Worm (Caenorhabditis elegans) whole organism, L1 larva: Measurements from ENCODE around the gene D1022.3.

Source experiments
- C16A3.4 ChIP-seq: fragments of 150-350 bp; optimal IDR thresholded peaks from 2 replicates; lab custom pipeline; 2014; ENCODE audit warnings: missing biosample characterization, missing genetic modification characterization
- alr-1 ChIP-seq: fragments of 200-800 bp; sonication (Bioruptor generic); optimal IDR thresholded peaks from 2 replicates; lab custom pipeline; 2018; ENCODE audit warnings: borderline replicate concordance, mild to moderate bottlenecking, missing genetic modification characterization, missing compliant biosample characterization
- aly-2 ChIP-seq: fragments of 150-350 bp; optimal IDR thresholded peaks from 2 replicates; lab custom pipeline; 2014; ENCODE audit warnings: missing biosample characterization, missing genetic modification characterization
- blmp-1 ChIP-seq: fragments of 150-350 bp; optimal IDR thresholded peaks from 2 replicates; lab custom pipeline; 2014; ENCODE audit warnings: missing biosample characterization, missing genetic modification characterization
- ceh-63 ChIP-seq: fragments of 200-800 bp; sonication (Bioruptor generic); optimal IDR thresholded peaks from 2 replicates; lab custom pipeline; 2018; ENCODE audit warnings: mild to moderate bottlenecking, missing genetic modification characterization, missing compliant biosample characterization
- ceh-8 ChIP-seq: fragments of 200-800 bp; sonication (Bioruptor generic); optimal IDR thresholded peaks from 2 replicates; lab custom pipeline; 2018; ENCODE audit warnings: mild to moderate bottlenecking, missing genetic modification characterization, moderate library complexity, missing compliant biosample characterization
- ceh-88 ChIP-seq: fragments of 200-800 bp; sonication (Bioruptor generic); IDR thresholded peaks from 2 replicates; pipeline ENCODE4 v1.3.6; 2022; ENCODE audit warnings: missing genetic modification characterization, missing compliant biosample characterization
- ceh-90 ChIP-seq: sonication (generic microtip); optimal IDR thresholded peaks from 2 replicates; lab custom pipeline; 2016; ENCODE audit warnings: missing genetic modification characterization, missing compliant biosample characterization
- ces-1 ChIP-seq: fragments of 150-350 bp; optimal IDR thresholded peaks from 2 replicates; lab custom pipeline; 2014; ENCODE audit warnings: missing biosample characterization, missing genetic modification reagents, missing genetic modification characterization
- dsc-1 ChIP-seq: sonication (generic microtip); optimal IDR thresholded peaks from 2 replicates; lab custom pipeline; 2016; ENCODE audit warnings: mild to moderate bottlenecking, missing genetic modification characterization, missing compliant biosample characterization
- egl-13 ChIP-seq: sonication (generic microtip); optimal IDR thresholded peaks from 2 replicates; lab custom pipeline; 2016; ENCODE audit warnings: missing genotype, missing genetic modification reagents, missing genetic modification characterization, missing compliant biosample characterization
- elt-3 ChIP-seq, 6 experiments: fragments of 150-350 bp in 1 of 6; sonication (generic microtip); optimal IDR thresholded peaks; 2 replicates each; lab custom pipeline; 2017 to 2018; ENCODE audit warnings: missing biosample characterization in 6 of 6, missing genetic modification characterization in 6 of 6, inconsistent platforms in 1 of 6
- fkh-10 ChIP-seq: sonication (generic microtip); optimal IDR thresholded peaks from 2 replicates; lab custom pipeline; 2017; ENCODE audit warnings: missing biosample characterization, missing genetic modification reagents, missing genetic modification characterization
- grh-1 ChIP-seq: fragments of 200-800 bp; sonication (Bioruptor generic); IDR thresholded peaks from 2 replicates; pipeline ENCODE4 v1.3.6; 2022; ENCODE audit warnings: missing genetic modification reagents, missing genetic modification characterization, missing compliant biosample characterization
- hlh-17 ChIP-seq: fragments of 200-800 bp; sonication (Bioruptor generic); optimal IDR thresholded peaks from 2 replicates; lab custom pipeline; 2018; ENCODE audit warnings: missing genetic modification characterization, mild to moderate bottlenecking, missing compliant biosample characterization, moderate library complexity, borderline replicate concordance
- hlh-4 ChIP-seq: sonication (generic microtip); optimal IDR thresholded peaks from 2 replicates; lab custom pipeline; 2016; ENCODE audit warnings: mild to moderate bottlenecking, missing genetic modification characterization, missing compliant biosample characterization
- irx-1 ChIP-seq: sonication (generic microtip); optimal IDR thresholded peaks from 2 replicates; lab custom pipeline; 2016; ENCODE audit warnings: missing genetic modification characterization, missing compliant biosample characterization
- isw-1 ChIP-seq: fragments of 200-800 bp; sonication (Bioruptor generic); IDR thresholded peaks from 2 replicates; pipeline ENCODE4 v1.3.6; 2022; ENCODE audit warnings: missing genetic modification characterization, missing compliant biosample characterization
- lin-13 ChIP-seq: fragments of 150-350 bp; optimal IDR thresholded peaks from 2 replicates; lab custom pipeline; 2014; ENCODE audit warnings: missing biosample characterization, missing genetic modification reagents, missing genetic modification characterization
- lin-14 ChIP-seq: fragments of 200-800 bp; sonication (Bioruptor generic); optimal IDR thresholded peaks from 2 replicates; lab custom pipeline; 2018; ENCODE audit warnings: mild to moderate bottlenecking, missing genetic modification characterization, moderate library complexity, missing compliant biosample characterization
- lin-35 ChIP-seq, 2 experiments: fragments of 150-350 bp; optimal IDR thresholded peaks; 2 replicates each; lab custom pipeline; 2014; ENCODE audit warnings: missing biosample characterization in 2 of 2, missing genetic modification characterization in 2 of 2, missing genetic modification reagents in 2 of 2
- lin-39 ChIP-seq: fragments of 150-350 bp; optimal IDR thresholded peaks from 2 replicates; lab custom pipeline; 2014; ENCODE audit warnings: missing biosample characterization, missing genetic modification reagents, missing genetic modification characterization
- lsy-2 ChIP-seq, 2 experiments: fragments of 150-350 bp; optimal IDR thresholded peaks; 2 replicates each; lab custom pipeline; 2014; ENCODE audit warnings: missing biosample characterization in 2 of 2, missing genetic modification characterization in 2 of 2
- nhr-11 ChIP-seq: fragments of 150-350 bp; optimal IDR thresholded peaks from 2 replicates; lab custom pipeline; 2014; ENCODE audit warnings: missing biosample characterization, missing genetic modification characterization
- nhr-12 ChIP-seq: sonication (generic microtip); optimal IDR thresholded peaks from 2 replicates; lab custom pipeline; 2017; ENCODE audit warnings: missing biosample characterization, missing genetic modification characterization
- nhr-19 ChIP-seq: fragments of 200-800 bp; sonication (Bioruptor generic); conservative IDR thresholded peaks from 2 replicates; pipeline ENCODE4 v1.3.6; 2022; ENCODE audit warnings: missing genetic modification characterization, missing compliant biosample characterization
- nhr-20 ChIP-seq: sonication (generic microtip); optimal IDR thresholded peaks from 2 replicates; lab custom pipeline; 2016; ENCODE audit warnings: mild to moderate bottlenecking, missing genetic modification characterization, missing compliant biosample characterization
- nhr-71 ChIP-seq: sonication (generic microtip); optimal IDR thresholded peaks from 2 replicates; lab custom pipeline; 2016; ENCODE audit warnings: mild to moderate bottlenecking, missing genetic modification characterization, moderate library complexity, missing compliant biosample characterization
- nhr-84 ChIP-seq: sonication (generic microtip); optimal IDR thresholded peaks from 2 replicates; lab custom pipeline; 2017; ENCODE audit warnings: missing biosample characterization, missing genetic modification characterization
- nhr-85 ChIP-seq: sonication (generic microtip); peaks from one replicate; lab custom pipeline; 2016; ENCODE audit warnings: missing genetic modification characterization, inconsistent platforms, missing compliant biosample characterization
- pqm-1 ChIP-seq: sonication (generic microtip); optimal IDR thresholded peaks from 3 replicates; lab custom pipeline; 2017; ENCODE audit warnings: missing biosample characterization, missing genetic modification characterization
- rnt-1 ChIP-seq: sonication (generic microtip); optimal IDR thresholded peaks from 2 replicates; lab custom pipeline; 2016; ENCODE audit warnings: mild to moderate bottlenecking, missing genetic modification characterization, moderate library complexity, missing compliant biosample characterization
- skn-1 ChIP-seq: fragments of 150-350 bp; optimal IDR thresholded peaks from 2 replicates; lab custom pipeline; 2014; ENCODE audit warnings: missing biosample characterization, missing genetic modification characterization
- snpc-4 ChIP-seq: fragments of 150-350 bp; optimal IDR thresholded peaks from 2 replicates; lab custom pipeline; 2014; ENCODE audit warnings: missing biosample characterization, missing genetic modification characterization
- snu-23 ChIP-seq: sonication (generic microtip); optimal IDR thresholded peaks from 2 replicates; lab custom pipeline; 2016; ENCODE audit warnings: missing genetic modification characterization, missing compliant biosample characterization
- sptf-1 ChIP-seq: fragments of 150-350 bp; optimal IDR thresholded peaks from 2 replicates; lab custom pipeline; 2014; ENCODE audit warnings: missing biosample characterization, missing genetic modification characterization
- sup-37 ChIP-seq: fragments of 200-800 bp; sonication (Bioruptor generic); optimal IDR thresholded peaks from 2 replicates; lab custom pipeline; 2018; ENCODE audit warnings: mild to moderate bottlenecking, missing genetic modification characterization, missing compliant biosample characterization
- tbx-2 ChIP-seq: sonication (generic microtip); optimal IDR thresholded peaks from 2 replicates; lab custom pipeline; 2016; ENCODE audit warnings: missing genetic modification characterization, missing compliant biosample characterization
- tlp-1 ChIP-seq: fragments of 150-350 bp; optimal IDR thresholded peaks from 2 replicates; lab custom pipeline; 2014; ENCODE audit warnings: missing biosample characterization, missing genetic modification characterization
- unc-130 ChIP-seq: fragments of 150-350 bp; optimal IDR thresholded peaks from 2 replicates; lab custom pipeline; 2017; ENCODE audit warnings: missing biosample characterization, missing genetic modification characterization, inconsistent platforms
- unc-30 ChIP-seq: sonication (generic microtip); optimal IDR thresholded peaks from 2 replicates; lab custom pipeline; 2017; ENCODE audit warnings: missing biosample characterization, missing genetic modification characterization
- unc-62 ChIP-seq: fragments of 150-350 bp; optimal IDR thresholded peaks from 2 replicates; lab custom pipeline; 2014; ENCODE audit warnings: missing biosample characterization, missing genetic modification reagents, missing genetic modification characterization
- vab-15 ChIP-seq: sonication (generic microtip); optimal IDR thresholded peaks from 2 replicates; lab custom pipeline; 2017; ENCODE audit warnings: missing genotype, mild to moderate bottlenecking, missing genetic modification characterization, missing compliant biosample characterization
- zip-4 ChIP-seq: fragments of 200-800 bp; sonication (Bioruptor generic); optimal IDR thresholded peaks from 2 replicates; lab custom pipeline; 2018; ENCODE audit warnings: mild to moderate bottlenecking, missing genetic modification characterization, moderate library complexity, missing compliant biosample characterization
- ztf-11 ChIP-seq, 2 experiments: sonication (generic microtip); optimal IDR thresholded peaks; 2 replicates each; lab custom pipeline; 2016 to 2017; ENCODE audit warnings: missing genetic modification characterization in 2 of 2, missing biosample characterization in 1 of 2, missing compliant biosample characterization in 1 of 2

Gene D1022.3

ce11 chrII:7419563-7419962 lies 36.5 kb downstream of the D1022.3 start:
- no peak for TF ChIP-seq C16A3.4 (tag; lab: Kevin White, UChicago)
- no peak for TF ChIP-seq elt-3 (tag; optimal IDR thresholded peaks at IDR 0.05; lab: Kevin White, UChicago)
- no peak for TF ChIP-seq snpc-4 (tag; lab: Kevin White, UChicago)
- no peak for TF ChIP-seq lin-13 (GFP tag; lab: Kevin White, UChicago)
- peak; percentile 32 for TF ChIP-seq rnt-1 (tag; lab: Kevin White, UChicago)
- TF ChIP-seq unc-130 (tag; lab: Kevin White, UChicago), result no peak
- no peak for TF ChIP-seq lsy-2 (tag; optimal IDR thresholded peaks at IDR 0.05; lab: Kevin White, UChicago)
- TF ChIP-seq sptf-1, result no peak
- TF ChIP-seq lin-14 (GFP tag; lab: Kevin White, UChicago), result peak; percentile 55
- no peak for TF ChIP-seq ztf-11 (tag; optimal IDR thresholded peaks at IDR 0.05; lab: Kevin White, UChicago)
- no peak for TF ChIP-seq fkh-10
- TF ChIP-seq unc-62, result no peak
- no peak for TF ChIP-seq sup-37 (GFP tag; lab: Kevin White, UChicago)
- TF ChIP-seq nhr-12 (tag; lab: Kevin White, UChicago), result no peak
- no peak for TF ChIP-seq pqm-1 (tag; lab: Kevin White, UChicago)

ce11 chrII:7413764-7414163 lies 42.3 kb downstream of the D1022.3 start:
- TF ChIP-seq egl-13 (tag; lab: Kevin White, UChicago) (no peak), nhr-20 (tag; lab: Kevin White, UChicago) (no peak), vab-15 (no peak), irx-1 (tag; lab: Kevin White, UChicago) (no peak), alr-1 (tag; lab: Kevin White, UChicago) (no peak), tlp-1 (no peak), ces-1 (GFP tag; lab: Kevin White, UChicago) (no peak), unc-30 (no peak), skn-1 (tag; lab: Kevin White, UChicago) (no peak), lin-39 (tag; lab: Kevin White, UChicago) (no peak), nhr-11 (tag; lab: Kevin White, UChicago) (no peak), nhr-84 (tag; lab: Kevin White, UChicago) (no peak), pqm-1 (tag; lab: Kevin White, UChicago) (no peak)

ce11 chrII:7413275-7413674 lies 42.8 kb downstream of the D1022.3 start:
- TF ChIP-seq nhr-85, result peak; percentile 91
- TF ChIP-seq ztf-11 (tag; optimal IDR thresholded peaks at IDR 0.05; lab: Kevin White, UChicago), result no peak
- peak; percentile 44 for TF ChIP-seq lin-14 (GFP tag; lab: Kevin White, UChicago)
- TF ChIP-seq ceh-88 (GFP tag; lab: Robert Waterston, UW), result no peak
- peak; percentile 12 for TF ChIP-seq dsc-1 (tag; lab: Kevin White, UChicago)
- peak; percentile 37 for TF ChIP-seq tbx-2 (tag; lab: Kevin White, UChicago)
- TF ChIP-seq C16A3.4 (tag; lab: Kevin White, UChicago), result no peak
- TF ChIP-seq ceh-63 (GFP tag; lab: Kevin White, UChicago), result no peak
- peak; percentile 49 for TF ChIP-seq nhr-20 (tag; lab: Kevin White, UChicago)
- no peak for TF ChIP-seq aly-2 (tag; lab: Kevin White, UChicago)
- TF ChIP-seq pqm-1 (tag; lab: Kevin White, UChicago), result no peak
- no peak for TF ChIP-seq egl-13 (tag; lab: Kevin White, UChicago)
- TF ChIP-seq ceh-8, result no peak
- TF ChIP-seq irx-1 (tag; lab: Kevin White, UChicago), result no peak
- TF ChIP-seq hlh-4 (tag; lab: Kevin White, UChicago), result no peak
- no peak for TF ChIP-seq ces-1 (GFP tag; lab: Kevin White, UChicago)
- TF ChIP-seq ceh-90 (tag; lab: Kevin White, UChicago), result no peak
- peak; percentile 76 for TF ChIP-seq blmp-1 (tag; lab: Kevin White, UChicago)
- peak in 5 of 6 experiments; percentile 32 to 73 (median 61) for TF ChIP-seq elt-3 (tag; optimal IDR thresholded peaks at IDR 0.05; lab: Kevin White, UChicago)
- TF ChIP-seq snu-23, result peak; percentile 14
- TF ChIP-seq nhr-71, result peak; percentile 59
- no peak for TF ChIP-seq isw-1 (GFP tag; lab: Robert Waterston, UW)
- TF ChIP-seq nhr-19 (GFP tag; lab: Robert Waterston, UW), result peak; percentile 18
- TF ChIP-seq grh-1 (GFP tag; lab: Robert Waterston, UW), result peak; percentile 36; the same call in 1 of the 2 replicates
- TF ChIP-seq lin-35 (GFP tag; optimal IDR thresholded peaks at IDR 0.05; lab: Kevin White, UChicago), result no peak
- no peak for TF ChIP-seq hlh-17 (GFP tag; lab: Kevin White, UChicago)
- TF ChIP-seq zip-4 (GFP tag; lab: Kevin White, UChicago), result no peak
